Worm (Caenorhabditis elegans): ENCODE measurements around the gene dct-7.

Gene dct-7

DNA sequence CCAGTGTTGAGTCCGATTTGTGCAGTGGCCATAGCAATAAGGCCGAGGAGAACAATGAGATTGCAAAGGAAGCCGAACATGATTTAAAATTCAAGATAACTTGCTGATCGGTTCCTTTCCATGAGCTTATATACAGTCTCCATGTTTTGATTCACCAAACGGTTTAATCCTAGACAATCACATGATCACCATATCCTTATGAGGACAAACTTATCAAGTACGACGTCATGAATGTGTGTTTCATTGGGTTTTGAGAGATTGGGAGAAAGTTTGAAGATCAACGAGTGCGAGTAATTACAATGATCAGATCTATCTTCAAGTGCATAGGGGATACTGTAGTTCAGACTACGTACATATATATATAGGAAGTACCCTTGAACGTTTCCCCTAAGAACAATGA, at the start of gene dct-7:
Gene dct-7, minus strand, starts transcription at position 101 of the 400 bp plus-strand sequence.
- TF ChIP-seq unc-130 (GFP tag; optimal IDR thresholded peaks at IDR 0.05) (no peak), nhr-48 (tag; optimal IDR thresholded peaks at IDR 0.05) (peak; percentile 11)

- TF ChIP-seq vab-7 (GFP tag; IDR thresholded peaks at IDR 0.05) (no peak), Y105C5A.15 (GFP tag; IDR thresholded peaks at IDR 0.05) (no peak), hlh-30 (tag; optimal IDR thresholded peaks at IDR 0.05; ENCODE audit: insufficient read depth) (no peak), arid-1 (GFP tag; conservative IDR thresholded peaks at IDR 0.05) (no peak), dpl-1 (GFP tag; optimal IDR thresholded peaks at IDR 0.05) (no peak), nhr-28 (tag; optimal IDR thresholded peaks at IDR 0.05) (no peak), mxl-2 (GFP tag; conservative IDR thresholded peaks at IDR 0.05) (no peak), lin-29 (GFP tag; IDR thresholded peaks at IDR 0.05) (no peak), F37D6.2 (tag; optimal IDR thresholded peaks at IDR 0.05) (no peak), aly-2 (tag; optimal IDR thresholded peaks at IDR 0.05) (no peak), tra-1 (GFP tag; IDR thresholded peaks at IDR 0.05) (no peak), pha-4 (GFP tag; IDR thresholded peaks at IDR 0.05) (no peak), pha-4 (tag; optimal IDR thresholded peaks at IDR 0.05) (no peak), pqm-1 (tag; optimal IDR thresholded peaks at IDR 0.05) (no peak), Y5F2A.4 (GFP tag; optimal IDR thresholded peaks at IDR 0.05) (no peak), hif-1 (tag; optimal IDR thresholded peaks at IDR 0.05) (no peak), zip-11 (GFP tag; IDR thresholded peaks at IDR 0.05) (no peak), F49E8.2 (tag; optimal IDR thresholded peaks at IDR 0.05; ENCODE audit: borderline replicate concordance) (no peak)
Observed at ce11 chrIV:4338217-4338616, 47.8 kb upstream of the dct-7 start.

DNA sequence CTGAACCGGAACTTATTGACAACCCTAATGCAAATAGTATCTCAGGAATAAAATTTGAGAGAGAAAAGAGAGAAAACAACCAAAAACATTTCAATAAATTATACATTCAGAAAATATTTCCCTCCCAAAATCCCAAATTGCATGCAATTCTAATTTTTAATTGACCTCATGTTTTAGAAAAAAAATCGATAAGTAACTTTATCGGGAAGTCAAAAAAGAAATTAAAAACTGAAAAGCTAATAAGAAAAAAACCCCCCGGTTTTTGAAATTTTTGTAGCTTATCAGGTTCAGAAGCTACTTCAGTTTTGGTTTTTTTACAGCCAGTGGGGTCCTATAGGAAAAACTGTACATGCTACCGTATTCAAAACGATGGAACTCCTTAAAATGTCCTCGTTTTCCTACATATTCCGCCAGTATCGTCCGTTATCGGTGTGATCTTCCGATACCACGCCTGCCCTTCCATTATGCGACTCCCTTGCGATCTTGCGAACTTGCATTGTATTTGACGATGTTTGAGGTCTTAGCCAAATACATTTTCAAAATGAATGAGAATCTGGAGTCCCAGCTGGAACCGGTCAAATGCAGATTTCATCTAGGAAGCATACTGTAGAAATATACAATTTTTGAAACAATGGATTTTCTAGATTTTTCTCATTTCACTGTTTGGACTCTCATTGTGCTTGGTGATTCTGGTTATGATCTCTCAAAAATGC, 45.9 kb upstream of the dct-7 start, which contains the start of the genes W03B1.3 and oac-51:
Gene W03B1.3, minus strand, starts transcription at position 101 of the 713 bp plus-strand sequence.
Gene oac-51, plus strand, starts transcription at position 663 of the 713 bp plus-strand sequence.
- TF ChIP-seq aha-1 (tag) (peak; percentile 6), nhr-28 (tag; optimal IDR thresholded peaks at IDR 0.05) (no peak)

DNA sequence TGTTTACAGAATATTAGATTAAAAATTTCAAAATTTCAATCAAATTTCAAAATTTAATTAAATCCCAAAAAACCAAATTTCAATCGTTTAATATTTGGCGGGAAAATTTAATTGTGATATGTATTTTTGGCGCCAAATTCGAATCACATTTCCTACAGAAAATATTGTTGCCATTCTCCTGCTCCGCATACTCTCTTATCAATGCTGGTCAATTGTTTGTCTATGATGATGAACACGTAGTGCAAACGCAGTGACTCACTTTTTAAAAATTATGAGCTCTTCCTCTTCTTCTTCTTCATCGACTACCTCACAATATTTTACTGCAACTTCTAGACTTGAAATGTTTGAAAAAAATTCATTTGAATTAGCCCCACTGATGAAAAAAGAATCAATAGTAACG, 36.1 kb upstream of the dct-7 start, which contains the start of gene trpl-2:
Gene trpl-2, plus strand, starts transcription at position 210 of the 400 bp plus-strand sequence.
- TF ChIP-seq aha-1 (tag) (peak; percentile 44), nhr-28 (tag; optimal IDR thresholded peaks at IDR 0.05) (peak; percentile 71), nhr-48 (tag; optimal IDR thresholded peaks at IDR 0.05) (no peak), madf-9 (GFP tag; conservative IDR thresholded peaks at IDR 0.05) (no peak), R02D3.7 (tag; optimal IDR thresholded peaks at IDR 0.05) (no peak), dpl-1 (GFP tag; optimal IDR thresholded peaks at IDR 0.05) (peak; percentile 9), daf-16 (GFP tag; optimal IDR thresholded peaks at IDR 0.05) (no peak), daf-16 (tag; optimal IDR thresholded peaks at IDR 0.05) (peak; percentile 48), pqm-1 (tag; optimal IDR thresholded peaks at IDR 0.05) (peak; percentile 33)

DNA sequence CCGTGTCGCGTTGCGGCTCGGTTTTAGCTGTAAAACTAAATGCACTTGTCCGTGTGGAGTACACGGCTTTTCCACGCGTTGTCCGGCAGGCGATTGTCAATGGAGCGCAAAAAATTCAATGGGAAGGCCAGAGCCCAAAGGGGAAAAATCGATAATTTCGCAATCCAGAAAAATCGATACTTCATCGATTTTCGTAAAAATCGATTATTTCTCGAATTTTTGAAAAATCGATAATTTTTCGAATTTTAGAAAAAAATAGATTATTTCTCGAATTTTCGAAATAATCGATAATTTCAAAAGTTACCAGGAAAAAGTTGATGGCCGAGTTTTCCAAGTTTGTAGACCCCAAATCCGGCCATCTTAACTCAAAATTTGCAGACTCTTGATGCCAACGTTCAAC, 29.1 kb upstream of the dct-7 start:
- TF ChIP-seq lin-38 (GFP tag; IDR thresholded peaks at IDR 0.05): 0 out of 2 replicates have a peak, but pooled peaks have one; percentile 11
- no peak for TF ChIP-seq ceh-44 (GFP tag; IDR thresholded peaks at IDR 0.05)
- TF ChIP-seq snpc-1.2 (GFP tag; IDR thresholded peaks at IDR 0.05): 0 out of 2 replicates have a peak, but pooled peaks have one; percentile 8
- 0 out of 2 replicates have a peak, but pooled peaks have one; percentile 14 for TF ChIP-seq F44E2.7 (GFP tag; IDR thresholded peaks at IDR 0.05)
- TF ChIP-seq ceh-28 (tag; optimal IDR thresholded peaks at IDR 0.05): peak; percentile 93

ce11 chrIV:4318056-4318455, 27.7 kb upstream of the dct-7 start:
- TF ChIP-seq ceh-28 (tag; optimal IDR thresholded peaks at IDR 0.05) (peak; percentile 43), fos-1 (tag; optimal IDR thresholded peaks at IDR 0.05) (no peak)

Data from whole organism, L4 larva.